Fruit fly (Drosophila melanogaster) whole organism, pupa: ENCODE data around the gene CG10841.

Source experiments
- CG10348 ChIP-seq: fragments of 200-800 bp; sonication (Bioruptor generic); IDR thresholded peaks from 2 replicates; pipeline ENCODE4 v1.3.6; 2022; ENCODE audit warnings: missing biosample characterization, missing genetic modification characterization
- CG13204 ChIP-seq: fragments of 200-800 bp; sonication (Bioruptor generic); optimal IDR thresholded peaks from 2 replicates; lab custom pipeline; 2018; ENCODE audit warnings: missing biosample characterization, mild to moderate bottlenecking, missing genetic modification characterization, moderate library complexity
- CG14655 ChIP-seq: fragments of 200-800 bp; sonication (Bioruptor generic); optimal IDR thresholded peaks from 3 replicates; lab custom pipeline; 2017; ENCODE audit warnings: mild to moderate bottlenecking, missing biosample characterization, missing genetic modification reagents, missing genetic modification characterization
- CG15710 ChIP-seq: fragments of 200-800 bp; sonication (Bioruptor generic); optimal IDR thresholded peaks from 2 replicates; lab custom pipeline; 2018; ENCODE audit warnings: missing biosample characterization, mild to moderate bottlenecking, missing genetic modification characterization, moderate library complexity
- CG17806 ChIP-seq: fragments of 200-800 bp; sonication (Bioruptor generic); optimal IDR thresholded peaks from 2 replicates; lab custom pipeline; 2018; ENCODE audit warnings: missing biosample characterization, mild to moderate bottlenecking, missing genetic modification characterization, moderate library complexity
- CG32121 ChIP-seq: fragments of 200-800 bp; sonication (Bioruptor generic); IDR thresholded peaks from 2 replicates; pipeline ENCODE4 v1.3.6; 2022; ENCODE audit warnings: missing biosample characterization, missing genetic modification characterization
- Pif1A ChIP-seq: fragments of 200-800 bp; sonication (Bioruptor generic); optimal IDR thresholded peaks from 3 replicates; lab custom pipeline; 2016; ENCODE audit warnings: missing biosample characterization, missing genetic modification characterization
- Pif1B ChIP-seq: fragments of 200-800 bp; sonication (Bioruptor generic); optimal IDR thresholded peaks from 3 replicates; lab custom pipeline; 2016; ENCODE audit warnings: missing biosample characterization, missing genetic modification characterization

- TF ChIP-seq CG15710 (no peak), CG13204 (no peak), CG10348 (GFP tag; lab: Robert Waterston, UW) (no peak), CG32121 (no peak), Pif1B (GFP tag; lab: Kevin White, UChicago) (no peak), CG17806 (tag; lab: Kevin White, UChicago) (no peak), CG14655 (GFP tag; lab: Kevin White, UChicago) (no peak), Pif1A (GFP tag; lab: Kevin White, UChicago) (no peak)
These were observed 19.4 kb upstream of the CG10841 start, which contains the start of gene CG9757 for dm6 chr3R:13612333-13612732.
